Worm (Caenorhabditis elegans): ENCODE results near the gene C35C5.9.

- TF ChIP-seq K09A11.1 (tag; optimal IDR thresholded peaks at IDR 0.05; ENCODE audit: insufficient read depth): no peak
- no peak for TF ChIP-seq ceh-30 (tag; optimal IDR thresholded peaks at IDR 0.05)
- no peak for TF ChIP-seq eyg-1 (tag; optimal IDR thresholded peaks at IDR 0.05)
- TF ChIP-seq ceh-14 (tag; optimal IDR thresholded peaks at IDR 0.05): no peak
- TF ChIP-seq ceh-18 (tag; optimal IDR thresholded peaks at IDR 0.05): peak; percentile 8
- TF ChIP-seq lin-11 (tag; optimal IDR thresholded peaks at IDR 0.05): no peak
- TF ChIP-seq hlh-6 (tag; optimal IDR thresholded peaks at IDR 0.05): no peak
- peak; percentile 3 for TF ChIP-seq sdc-2 (tag; optimal IDR thresholded peaks at IDR 0.05)
- TF ChIP-seq fkh-10 (GFP tag; optimal IDR thresholded peaks at IDR 0.05): no peak
These were observed 27.3 kb downstream of the C35C5.9 start, which contains the start of gene trpp-9 for ce11 chrX:11563663-11564062.

Measured in whole organism, late embryonic.